Fruit fly (Drosophila melanogaster) whole organism, embryonic: ENCODE data around the gene Cpr67Fa2.

Source experiments
- Abd-B ChIP-seq: fragments of 200-800 bp; sonication (Bioruptor generic); optimal IDR thresholded peaks from 2 replicates; lab custom pipeline; 2018; ENCODE audit warnings: missing biosample characterization, mild to moderate bottlenecking, missing genetic modification characterization, moderate library complexity
- Asciz ChIP-seq: fragments of 200-800 bp; sonication (Bioruptor generic); optimal IDR thresholded peaks from 2 replicates; lab custom pipeline; 2017; ENCODE audit warnings: missing biosample characterization, mild to moderate bottlenecking, missing genetic modification characterization, missing genetic modification reagents
- Bteb2 ChIP-seq: fragments of 200-800 bp; sonication (Bioruptor generic); optimal IDR thresholded peaks from 2 replicates; lab custom pipeline; 2016; ENCODE audit warnings: missing biosample characterization, missing genetic modification characterization
- CG10431 ChIP-seq: fragments of 200-800 bp; sonication (Bioruptor generic); optimal IDR thresholded peaks from 3 replicates; lab custom pipeline; 2018; ENCODE audit warnings: missing biosample characterization, mild to moderate bottlenecking, missing genetic modification characterization
- CG11085 ChIP-seq: fragments of 200-800 bp; sonication (Bioruptor generic); IDR thresholded peaks from 2 replicates; pipeline ENCODE4 v1.3.6; 2022; ENCODE audit warnings: missing biosample characterization, missing genetic modification characterization
- CG13624 ChIP-seq: fragments of 200-800 bp; sonication (Bioruptor generic); optimal IDR thresholded peaks from 2 replicates; lab custom pipeline; 2016; ENCODE audit warnings: missing biosample characterization, missing genetic modification characterization
- CG15073 ChIP-seq: fragments of 200-800 bp; sonication (Bioruptor generic); optimal IDR thresholded peaks from 2 replicates; lab custom pipeline; 2016; ENCODE audit warnings: missing biosample characterization, missing genetic modification characterization
- CG1529 ChIP-seq: fragments of 200-800 bp; sonication (Bioruptor generic); optimal IDR thresholded peaks from 3 replicates; lab custom pipeline; 2018; ENCODE audit warnings: missing biosample characterization, missing genetic modification characterization
- CG17361 ChIP-seq: fragments of 200-800 bp; sonication (Bioruptor generic); IDR thresholded peaks from 3 replicates; pipeline ENCODE4 v1.3.6; 2022; ENCODE audit warnings: missing biosample characterization, missing genetic modification characterization
- CG17385 ChIP-seq: fragments of 200-800 bp; sonication (Bioruptor generic); optimal IDR thresholded peaks from 3 replicates; lab custom pipeline; 2018; ENCODE audit warnings: missing biosample characterization, mild to moderate bottlenecking, missing genetic modification characterization
- CG1832 ChIP-seq: fragments of 200-800 bp; sonication (Bioruptor generic); optimal IDR thresholded peaks from 2 replicates; lab custom pipeline; 2017; ENCODE audit warnings: missing biosample characterization, mild to moderate bottlenecking, missing genetic modification characterization, inconsistent platforms
- CG18599 ChIP-seq: fragments of 200-800 bp; sonication (Bioruptor generic); optimal IDR thresholded peaks from 3 replicates; lab custom pipeline; 2017; ENCODE audit warnings: missing biosample characterization, missing genetic modification characterization, mild to moderate bottlenecking, moderate library complexity, missing genetic modification reagents
- CG18619 ChIP-seq: fragments of 200-800 bp; sonication (Bioruptor generic); optimal IDR thresholded peaks from 3 replicates; lab custom pipeline; 2017; ENCODE audit warnings: missing biosample characterization, mild to moderate bottlenecking, missing genetic modification characterization
- CG18764 ChIP-seq: fragments of 200-800 bp; sonication (Bioruptor generic); optimal IDR thresholded peaks from 3 replicates; lab custom pipeline; 2016; ENCODE audit warnings: missing biosample characterization, missing genetic modification characterization
- CG2129 ChIP-seq: fragments of 200-800 bp; sonication (Bioruptor generic); IDR thresholded peaks from 2 replicates; pipeline ENCODE4 v1.3.6; 2022; ENCODE audit warnings: missing biosample characterization, missing genetic modification characterization; ENCODE audit not compliant: partially characterized antibody
- CG4854 ChIP-seq: fragments of 200-800 bp; sonication (Bioruptor generic); optimal IDR thresholded peaks from 2 replicates; lab custom pipeline; 2016; ENCODE audit warnings: missing biosample characterization, missing genetic modification characterization, inconsistent platforms
- CG5245 ChIP-seq: fragments of 200-800 bp; sonication (Bioruptor generic); optimal IDR thresholded peaks from 3 replicates; lab custom pipeline; 2016; ENCODE audit warnings: missing biosample characterization, missing genetic modification characterization
- CG7963 ChIP-seq: fragments of 200-800 bp; sonication (Bioruptor generic); IDR thresholded peaks from 3 replicates; pipeline ENCODE4 v1.3.6; 2022; ENCODE audit warnings: missing biosample characterization, missing genetic modification characterization; ENCODE audit not compliant: partially characterized antibody
- CG8388 ChIP-seq: fragments of 200-800 bp; sonication (Bioruptor generic); optimal IDR thresholded peaks from 2 replicates; lab custom pipeline; 2019; ENCODE audit warnings: missing biosample characterization, mild to moderate bottlenecking, missing genetic modification characterization, moderate library complexity
- CG8924 ChIP-seq: fragments of 200-800 bp; optimal IDR thresholded peaks from 3 replicates; lab custom pipeline; 2019; ENCODE audit warnings: missing biosample characterization, mild to moderate bottlenecking, missing genetic modification characterization, moderate library complexity
- CrebB ChIP-seq: fragments of 200-800 bp; sonication (Bioruptor generic); optimal IDR thresholded peaks from 3 replicates; lab custom pipeline; 2018; ENCODE audit warnings: missing biosample characterization, mild to moderate bottlenecking, missing genetic modification characterization
- Eip74EF ChIP-seq, 2 experiments: fragments of 200-800 bp in 1 of 2; fragments of >200 bp in 1 of 2; sonication (Bioruptor generic) in 1 of 2; optimal IDR thresholded peaks; 2 replicates each; lab custom pipeline; 2017 to 2019; ENCODE audit warnings: missing biosample characterization in 2 of 2, missing genetic modification characterization in 2 of 2, mild to moderate bottlenecking in 1 of 2, moderate library complexity in 1 of 2
- Ets65A ChIP-seq: fragments of 200-800 bp; sonication (Bioruptor generic); peaks from one replicate; lab custom pipeline; 2016; ENCODE audit warnings: missing biosample characterization, missing genetic modification characterization
- HLHmδ ChIP-seq: fragments of 200-800 bp; sonication (Bioruptor generic); optimal IDR thresholded peaks from 2 replicates; lab custom pipeline; 2018; ENCODE audit warnings: missing biosample characterization, mild to moderate bottlenecking, missing genetic modification characterization, moderate library complexity
- Hr78 ChIP-seq, 2 experiments: fragments of 200-800 bp in 1 of 2; fragments of >200 bp in 1 of 2; sonication (Bioruptor generic) in 1 of 2; optimal IDR thresholded peaks; 2 replicates each; lab custom pipeline; 2017 to 2019; ENCODE audit warnings: missing biosample characterization in 2 of 2, missing genetic modification characterization in 2 of 2, mild to moderate bottlenecking in 1 of 2, moderate library complexity in 1 of 2
- MBD-R2 ChIP-seq: fragments of 200-800 bp; sonication (Bioruptor generic); IDR thresholded peaks from 2 replicates; pipeline ENCODE4 v1.3.6; 2022; ENCODE audit warnings: missing biosample characterization, missing genetic modification characterization
- Scr ChIP-seq: fragments of 200-800 bp; sonication (Bioruptor generic); IDR thresholded peaks from 2 replicates; pipeline ENCODE4 v1.3.6; 2022; ENCODE audit warnings: missing biosample characterization, missing genetic modification characterization; ENCODE audit not compliant: partially characterized antibody
- Vsx1 ChIP-seq: fragments of 200-800 bp; sonication (Bioruptor generic); optimal IDR thresholded peaks from 2 replicates; lab custom pipeline; 2017; ENCODE audit warnings: missing biosample characterization, mild to moderate bottlenecking, missing genetic modification characterization, missing genetic modification reagents
- ap ChIP-seq: fragments of 200-800 bp; sonication (Bioruptor generic); IDR thresholded peaks from 2 replicates; pipeline ENCODE4 v1.3.6; 2022; ENCODE audit warnings: missing biosample characterization, missing genetic modification characterization
- bigmax ChIP-seq: fragments of 200-800 bp; sonication (Bioruptor generic); optimal IDR thresholded peaks from 2 replicates; lab custom pipeline; 2018; ENCODE audit warnings: missing biosample characterization, mild to moderate bottlenecking, missing genetic modification characterization
- bsh ChIP-seq, 2 experiments: fragments of 200-800 bp; sonication (Bioruptor generic); optimal IDR thresholded peaks; 2 replicates each; lab custom pipeline; 2017 to 2018; ENCODE audit warnings: mild to moderate bottlenecking in 2 of 2, missing biosample characterization in 2 of 2, missing genetic modification characterization in 2 of 2, moderate library complexity in 1 of 2
- cg ChIP-seq: fragments of 200-800 bp; sonication (Bioruptor generic); optimal IDR thresholded peaks from 3 replicates; lab custom pipeline; 2019; ENCODE audit warnings: missing biosample characterization, mild to moderate bottlenecking, missing genetic modification characterization, moderate library complexity
- corto ChIP-seq: fragments of 200-800 bp; sonication (Bioruptor generic); optimal IDR thresholded peaks from 2 replicates; lab custom pipeline; 2016; ENCODE audit warnings: missing biosample characterization, mild to moderate bottlenecking, missing genetic modification characterization, moderate library complexity
- fd64A ChIP-seq: fragments of 200-800 bp; sonication (Bioruptor generic); optimal IDR thresholded peaks from 3 replicates; lab custom pipeline; 2018; ENCODE audit warnings: missing biosample characterization, mild to moderate bottlenecking, missing genetic modification characterization
- gce ChIP-seq: fragments of 200-800 bp; sonication (Bioruptor generic); IDR thresholded peaks from 3 replicates; pipeline ENCODE4 v1.3.6; 2022; ENCODE audit warnings: missing biosample characterization, missing genetic modification characterization
- ind ChIP-seq: fragments of 200-800 bp; sonication (Bioruptor generic); optimal IDR thresholded peaks from 3 replicates; lab custom pipeline; 2016; ENCODE audit warnings: missing biosample characterization, missing genetic modification characterization
- lbe ChIP-seq: fragments of 200-800 bp; sonication (Bioruptor generic); optimal IDR thresholded peaks from 2 replicates; lab custom pipeline; 2016; ENCODE audit warnings: missing biosample characterization, mild to moderate bottlenecking, missing genetic modification characterization
- lov ChIP-seq, 2 experiments: fragments of 200-800 bp in 1 of 2; fragments of >200 bp in 1 of 2; sonication (Bioruptor generic) in 1 of 2; IDR thresholded peaks in 1 of 2; optimal IDR thresholded peaks in 1 of 2; 2 replicates in 1 of 2; 3 replicates in 1 of 2; pipeline versions ENCODE4 v1.3.6 to Lab custom; 2017 to 2022; ENCODE audit warnings: missing biosample characterization in 1 of 2, missing genetic modification characterization in 1 of 2
- nerfin-1 ChIP-seq: fragments of 200-800 bp; sonication (Bioruptor generic); optimal IDR thresholded peaks from 3 replicates; lab custom pipeline; 2019; ENCODE audit warnings: missing biosample characterization, mild to moderate bottlenecking, missing genetic modification characterization, moderate library complexity
- nmo ChIP-seq: fragments of 200-800 bp; sonication (Bioruptor generic); optimal IDR thresholded peaks from 2 replicates; lab custom pipeline; 2018; ENCODE audit warnings: missing biosample characterization, mild to moderate bottlenecking, missing genetic modification characterization, moderate library complexity
- pzg ChIP-seq: fragments of 200-800 bp; sonication (Bioruptor generic); optimal IDR thresholded peaks from 3 replicates; lab custom pipeline; 2018; ENCODE audit warnings: missing biosample characterization, mild to moderate bottlenecking, missing genetic modification characterization, moderate library complexity
- sens ChIP-seq: fragments of 200-800 bp; sonication (Bioruptor generic); peaks from one replicate; lab custom pipeline; 2016; ENCODE audit warnings: missing biosample characterization, missing genetic modification characterization
- sens-2 ChIP-seq: fragments of 200-800 bp; sonication (Bioruptor generic); IDR thresholded peaks from 2 replicates; pipeline ENCODE4 v1.3.6; 2022; ENCODE audit warnings: missing biosample characterization, missing genetic modification characterization
- sisA ChIP-seq: fragments of 200-800 bp; sonication (Bioruptor generic); IDR thresholded peaks from 2 replicates; pipeline ENCODE4 v1.3.6; 2022; ENCODE audit warnings: missing biosample characterization, missing genetic modification characterization
- slp2 ChIP-seq: fragments of 200-800 bp; sonication (Bioruptor generic); optimal IDR thresholded peaks from 2 replicates; lab custom pipeline; 2016; ENCODE audit warnings: missing biosample characterization, missing genetic modification characterization
- tap ChIP-seq: fragments of 200-800 bp; optimal IDR thresholded peaks from 3 replicates; lab custom pipeline; 2019; ENCODE audit warnings: missing biosample characterization, mild to moderate bottlenecking, missing genetic modification characterization, moderate library complexity
- twi ChIP-seq: fragments of 200-800 bp; optimal IDR thresholded peaks from 2 replicates; lab custom pipeline; 2019; ENCODE audit warnings: missing biosample characterization, mild to moderate bottlenecking, missing genetic modification characterization, moderate library complexity
- wek ChIP-seq: fragments of 200-800 bp; sonication (Bioruptor generic); optimal IDR thresholded peaks from 3 replicates; lab custom pipeline; 2018; ENCODE audit warnings: missing biosample characterization, mild to moderate bottlenecking, missing genetic modification characterization, moderate library complexity
- zen2 ChIP-seq: fragments of 200-800 bp; sonication (Bioruptor generic); IDR thresholded peaks from 3 replicates; pipeline ENCODE4 v1.3.6; 2022; ENCODE audit warnings: missing biosample characterization, missing genetic modification characterization; ENCODE audit not compliant: partially characterized antibody

Gene Cpr67Fa2

DNA sequence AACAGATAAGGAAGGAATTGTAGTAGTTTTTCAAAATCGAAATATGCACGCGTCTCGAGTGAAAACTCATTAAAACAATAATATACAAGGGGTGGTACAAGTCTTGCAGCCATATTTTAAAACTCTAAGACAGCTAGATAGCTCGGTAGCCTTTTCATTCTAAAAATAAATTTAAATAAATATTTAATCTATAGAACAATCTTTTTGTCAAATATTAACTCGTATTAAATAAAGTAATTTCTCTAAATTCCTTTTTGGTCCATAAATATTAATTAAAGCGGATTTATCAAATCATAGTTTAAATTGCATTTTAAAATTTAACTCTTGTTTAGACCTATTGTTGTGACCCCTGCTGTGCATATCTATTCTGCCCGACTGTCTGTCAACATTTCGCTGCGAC, 48.2 kb upstream of the Cpr67Fa2 start (continued):
- no peak for TF ChIP-seq corto (GFP tag; lab: Kevin White, UChicago)
- TF ChIP-seq lbe = no peak
- peak; percentile 37 for TF ChIP-seq Abd-B (GFP tag; lab: Kevin White, UChicago)
- no peak for TF ChIP-seq sens-2 (GFP tag; lab: Robert Waterston, UW)
- 0 out of 2 replicates have a peak, but pooled peaks have one; percentile 17 for TF ChIP-seq sisA (GFP tag; lab: Robert Waterston, UW)
- TF ChIP-seq zen2 = no peak
- peak; percentile 63 for TF ChIP-seq CG18599 (GFP tag; lab: Kevin White, UChicago)
- peak in 1 of 2 experiments; percentile 18 for TF ChIP-seq Hr78 (GFP tag; optimal IDR thresholded peaks at IDR 0.05; lab: Kevin White, UChicago)
- TF ChIP-seq CG18619 (GFP tag; lab: Kevin White, UChicago) = peak; percentile 43
- no peak for TF ChIP-seq CrebB (tag; lab: Kevin White, UChicago)
- no peak for TF ChIP-seq CG11085 (GFP tag; lab: Robert Waterston, UW)
- peak; percentile 45 for TF ChIP-seq tap (tag; lab: Kevin White, UChicago)
- TF ChIP-seq gce (GFP tag; lab: Robert Waterston, UW) = no peak
- TF ChIP-seq slp2 (GFP tag; lab: Kevin White, UChicago) = no peak
- TF ChIP-seq sens (GFP tag; lab: Kevin White, UChicago) = peak; percentile 82
- TF ChIP-seq Vsx1 (GFP tag; lab: Kevin White, UChicago) = peak; percentile 31
- no peak for TF ChIP-seq cg (GFP tag; lab: Kevin White, UChicago)
- no peak for TF ChIP-seq Scr
- TF ChIP-seq wek (GFP tag; lab: Kevin White, UChicago) = no peak
- TF ChIP-seq ind (GFP tag; lab: Kevin White, UChicago) = peak; percentile 4
- peak; percentile 43 for TF ChIP-seq nerfin-1
- peak; percentile 56 for TF ChIP-seq twi (tag; lab: Kevin White, UChicago)
- TF ChIP-seq CG1529 (GFP tag; lab: Kevin White, UChicago) = peak; percentile 73
- no peak for TF ChIP-seq HLHmδ (GFP tag; lab: Kevin White, UChicago)
- TF ChIP-seq CG10431 = peak; percentile 51
- peak; percentile 57 for TF ChIP-seq CG8388
- no peak for TF ChIP-seq CG7963 (GFP tag; lab: Robert Waterston, UW)
- TF ChIP-seq lov (optimal IDR thresholded peaks at IDR 0.05; lab: Kevin White, UChicago) = no peak
- TF ChIP-seq lov (GFP tag; IDR thresholded peaks at IDR 0.05; lab: Robert Waterston, UW) = no peak
- TF ChIP-seq Bteb2 (GFP tag; lab: Kevin White, UChicago) = no peak
- peak; percentile 79 for TF ChIP-seq CG8924 (tag; lab: Kevin White, UChicago)
- TF ChIP-seq Asciz (GFP tag; lab: Kevin White, UChicago) = peak; percentile 63
- TF ChIP-seq CG5245 = no peak
- TF ChIP-seq Eip74EF (GFP tag; optimal IDR thresholded peaks at IDR 0.05; lab: Kevin White, UChicago) = peak in 1 of 2 experiments; percentile 57
- TF ChIP-seq CG17361 (GFP tag; lab: Robert Waterston, UW) = peak; percentile 92
- TF ChIP-seq CG13624 = no peak
- no peak for TF ChIP-seq Ets65A (GFP tag; lab: Kevin White, UChicago)
- TF ChIP-seq pzg (GFP tag; lab: Kevin White, UChicago) = no peak
- TF ChIP-seq CG17385 (GFP tag; lab: Kevin White, UChicago) = peak; percentile 49
- TF ChIP-seq bigmax = no peak
- no peak for TF ChIP-seq CG2129 (GFP tag; lab: Robert Waterston, UW)
- TF ChIP-seq fd64A (GFP tag; lab: Kevin White, UChicago) = no peak
- TF ChIP-seq CG1832 (GFP tag; lab: Kevin White, UChicago) = no peak
- peak; percentile 0 for TF ChIP-seq CG18764
- TF ChIP-seq ap (GFP tag; lab: Robert Waterston, UW) = no peak
- peak; percentile 79 for TF ChIP-seq nmo (GFP tag; lab: Kevin White, UChicago)
- no peak for TF ChIP-seq CG4854 (GFP tag; lab: Kevin White, UChicago)
- TF ChIP-seq CG15073 (GFP tag; lab: Kevin White, UChicago) = no peak
- no peak for TF ChIP-seq MBD-R2
- peak in 1 of 2 experiments; percentile 77 for TF ChIP-seq bsh (GFP tag; optimal IDR thresholded peaks at IDR 0.05; lab: Kevin White, UChicago)
